Fruit fly (Drosophila melanogaster): ENCODE measurements around the gene CG18508.

DNA sequence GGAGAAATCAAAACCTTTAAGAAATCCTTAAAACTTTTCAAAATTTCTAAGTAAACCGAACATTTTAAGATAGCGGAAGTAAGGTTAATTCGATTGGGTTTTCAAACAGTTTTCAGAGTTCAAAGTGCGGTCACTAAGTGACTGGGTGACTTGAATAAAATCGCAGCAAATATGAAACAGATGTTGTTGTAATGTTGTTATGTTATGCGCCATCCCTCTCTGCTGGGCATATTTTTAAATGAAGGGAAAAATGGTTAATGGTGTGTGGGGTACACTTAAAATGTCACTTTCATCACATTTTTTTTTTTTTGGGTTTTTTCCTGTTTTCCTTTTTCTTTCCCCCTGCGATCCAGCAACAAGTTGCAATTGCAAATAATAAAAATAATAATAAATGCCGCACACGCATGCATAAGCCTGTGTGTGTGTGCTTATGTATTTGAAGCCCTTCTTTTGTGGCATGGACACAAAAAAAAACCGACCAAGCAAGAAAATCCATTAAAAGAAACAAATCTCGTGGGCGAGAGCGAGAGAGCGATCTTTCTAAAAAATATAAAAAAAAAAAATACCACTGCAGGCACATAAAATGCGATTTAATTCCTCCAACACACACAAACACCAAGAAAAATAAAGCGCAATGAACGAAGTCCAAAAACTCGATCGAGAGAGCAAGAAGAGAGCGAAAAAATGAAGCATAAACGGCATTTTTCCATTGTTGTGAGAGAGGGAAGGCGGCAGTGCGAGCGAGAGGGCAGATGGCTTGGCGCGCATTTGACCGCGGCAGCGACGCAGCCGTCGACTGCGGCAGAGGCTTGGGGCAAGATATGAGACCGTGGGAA is 11.2 kb downstream of the CG18508 start:
- TF ChIP-seq Pif1B (GFP tag; optimal IDR thresholded peaks at IDR 0.05) = peak; percentile 2
- TF ChIP-seq CG15710 (tag; optimal IDR thresholded peaks at IDR 0.05) = peak; percentile 11
- peak; percentile 9 for TF ChIP-seq CG13204 (GFP tag; optimal IDR thresholded peaks at IDR 0.05)
